Worm (Caenorhabditis elegans): Measurements from ENCODE around the gene rab-30.
A peak's percentile ranks its signal among the peaks of the same experiment; 100 is the strongest.

The rab-30 gene

DNA sequence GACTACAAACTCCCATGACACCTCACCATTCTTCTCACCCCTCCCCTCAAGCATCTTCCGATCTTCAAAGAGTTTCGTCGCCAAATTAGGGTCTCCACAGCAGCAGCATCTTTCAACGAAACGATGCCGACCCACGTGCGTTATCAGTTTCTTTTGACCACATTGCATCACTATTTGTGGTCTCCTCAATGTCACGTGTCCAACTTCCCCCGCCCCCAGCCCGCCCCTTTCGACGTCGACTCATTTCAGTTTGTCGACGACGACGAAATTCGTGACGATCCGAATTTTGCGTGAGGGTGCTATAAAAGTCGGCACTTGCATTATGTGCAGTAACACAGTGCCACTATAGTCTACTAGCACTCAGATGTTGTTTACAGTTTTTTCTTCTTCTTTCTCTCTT, 26.2 kb upstream of the rab-30 start:
- TF ChIP-seq snpc-1.3 (tag; optimal IDR thresholded peaks at IDR 0.05; ENCODE audit: insufficient read depth) (no peak), lag-1 (GFP tag; IDR thresholded peaks at IDR 0.05) (no peak), atf-7 (tag; optimal IDR thresholded peaks at IDR 0.05) (peak; percentile 93), tlf-1 (GFP tag; optimal IDR thresholded peaks at IDR 0.05) (peak; percentile 34), let-607 (tag; optimal IDR thresholded peaks at IDR 0.05) (peak in 1 of 2 experiments; percentile 74), F52B5.7 (tag; optimal IDR thresholded peaks at IDR 0.05) (no peak), chd-7 (tag; optimal IDR thresholded peaks at IDR 0.05) (peak; percentile 77), tbx-9 (tag; optimal IDR thresholded peaks at IDR 0.05; ENCODE audit: borderline replicate concordance) (no peak), tbp1 (GFP tag; optimal IDR thresholded peaks at IDR 0.05) (peak; percentile 60), hmg-1.2 (GFP tag; IDR thresholded peaks at IDR 0.05) (peak; percentile 36; the same call in 1 of the 2 replicates), attf-5 (GFP tag; optimal IDR thresholded peaks at IDR 0.05) (peak; percentile 63), ama-1 (optimal IDR thresholded peaks at IDR 0.05) (peak; percentile 65), ama-1 (GFP tag; optimal IDR thresholded peaks at IDR 0.05) (no peak), akir-1 (GFP tag; optimal IDR thresholded peaks at IDR 0.05) (no peak), ceh-91 (GFP tag; IDR thresholded peaks at IDR 0.05) (no peak), rec-8 (tag; optimal IDR thresholded peaks at IDR 0.05) (no peak), cebp-2 (GFP tag; IDR thresholded peaks at IDR 0.05) (0 out of 2 replicates have a peak, but pooled peaks have one; percentile 70), T07F8.4 (tag; optimal IDR thresholded peaks at IDR 0.05) (no peak), cebp-1 (GFP tag; IDR thresholded peaks at IDR 0.05) (peak; percentile 33; the same call in 1 of the 2 replicates), cebp-1 (tag; optimal IDR thresholded peaks at IDR 0.05) (peak; percentile 74), ceh-27 (GFP tag; optimal IDR thresholded peaks at IDR 0.05) (peak; percentile 13), egl-44 (GFP tag; IDR thresholded peaks at IDR 0.05) (0 out of 2 replicates have a peak, but pooled peaks have one; percentile 59), zfh-2 (GFP tag; conservative IDR thresholded peaks at IDR 0.05) (peak; percentile 38; the same call in 1 of the 2 replicates), dox-1 (GFP tag; IDR thresholded peaks at IDR 0.05) (peak; percentile 76), lir-1 (GFP tag; conservative IDR thresholded peaks at IDR 0.05) (peak; percentile 54; the same call in 1 of the 2 replicates), ztf-22 (GFP tag; optimal IDR thresholded peaks at IDR 0.05) (peak; percentile 79), lin-54 (GFP tag; optimal IDR thresholded peaks at IDR 0.05) (peak; percentile 50), snpc-4 (GFP tag; optimal IDR thresholded peaks at IDR 0.05) (no peak), snpc-4 (tag; optimal IDR thresholded peaks at IDR 0.05) (peak in 1 of 4 experiments; percentile 0), bed-1 (GFP tag; IDR thresholded peaks at IDR 0.05) (no peak), Y53G8AR.9 (GFP tag; conservative IDR thresholded peaks at IDR 0.05) (peak; percentile 66; the same call in 1 of the 2 replicates), K11D2.4 (GFP tag; IDR thresholded peaks at IDR 0.05) (peak; percentile 46; the same call in 1 of the 2 replicates), egrh-3 (GFP tag; IDR thresholded peaks at IDR 0.05) (peak; percentile 38; the same call in 1 of the 2 replicates), ztf-3 (GFP tag; optimal IDR thresholded peaks at IDR 0.05) (peak; percentile 8), mcd-1 (GFP tag; IDR thresholded peaks at IDR 0.05) (peak; percentile 64), F55B11.4 (tag; optimal IDR thresholded peaks at IDR 0.05; ENCODE audit: borderline replicate concordance, insufficient read depth) (no peak), F39B2.1 (GFP tag; IDR thresholded peaks at IDR 0.05) (no peak), let-526 (GFP tag; IDR thresholded peaks at IDR 0.05) (peak; percentile 43; the same call in 1 of the 2 replicates), pbrm-1 (GFP tag; IDR thresholded peaks at IDR 0.05) (peak; percentile 66), ztf-26 (tag; optimal IDR thresholded peaks at IDR 0.05) (peak; percentile 91), nhr-80 (tag; optimal IDR thresholded peaks at IDR 0.05) (peak; percentile 60), ekl-4 (GFP tag; IDR thresholded peaks at IDR 0.05) (0 out of 2 replicates have a peak, but pooled peaks have one; percentile 29), F57C9.4 (tag; optimal IDR thresholded peaks at IDR 0.05) (no peak), repo-1 (tag; optimal IDR thresholded peaks at IDR 0.05) (peak; percentile 73), nfyb-1 (GFP tag; IDR thresholded peaks at IDR 0.05) (peak; percentile 70; the same call in 1 of the 2 replicates), sea-2 (GFP tag; IDR thresholded peaks at IDR 0.05) (no peak), xnd-1 (tag; optimal IDR thresholded peaks at IDR 0.05) (no peak), lin-26 (GFP tag; IDR thresholded peaks at IDR 0.05) (peak; percentile 79)

Measured in whole organism, young adult.